Worm (Caenorhabditis elegans) whole organism, young adult: ENCODE results near the gene ttr-37.
A peak's percentile ranks its signal among the peaks of the same experiment; 100 is the strongest.

Experiments used
- B0019.2 ChIP-seq: fragments of 200-800 bp; sonication (Bioruptor generic); conservative IDR thresholded peaks from 2 replicates; pipeline ENCODE4 v1.3.6; 2022; ENCODE audit warnings: missing genetic modification reagents, missing genetic modification characterization, missing compliant biosample characterization
- Y67H2A.10 ChIP-seq: fragments of 200-800 bp; sonication (Bioruptor generic); conservative IDR thresholded peaks from 2 replicates; pipeline ENCODE4 v1.3.6; 2022; ENCODE audit warnings: missing genetic modification reagents, missing genetic modification characterization, missing compliant biosample characterization
- atf-7 ChIP-seq: sonication (generic microtip); optimal IDR thresholded peaks from 2 replicates; lab custom pipeline; 2017; ENCODE audit warnings: mild to moderate bottlenecking, missing genetic modification characterization, missing compliant biosample characterization
- him-1 ChIP-seq: sonication (generic microtip); optimal IDR thresholded peaks from 2 replicates; lab custom pipeline; 2016; ENCODE audit warnings: missing genotype, missing genetic modification reagents, missing genetic modification characterization, missing compliant biosample characterization

ttr-37 gene

DNA sequence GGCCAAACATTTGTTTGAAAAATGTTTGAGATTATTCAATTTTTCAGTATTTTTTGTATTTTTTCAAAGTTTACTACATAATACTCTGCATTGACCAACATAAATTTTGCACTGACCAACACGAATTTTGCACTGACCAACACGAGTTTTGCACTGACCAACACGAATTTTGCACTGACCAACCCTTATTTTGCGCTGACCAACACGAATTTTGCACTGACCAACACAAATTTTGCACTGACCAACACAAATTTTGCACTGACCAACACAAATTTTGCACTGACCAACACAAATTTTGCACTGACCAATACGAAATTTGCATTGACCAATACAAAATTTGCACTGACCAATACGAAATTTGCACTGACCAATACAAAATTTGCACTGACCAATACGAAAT lies 44.1 kb downstream of the ttr-37 start:
- TF ChIP-seq B0019.2 = no peak
- no peak for TF ChIP-seq atf-7
- TF ChIP-seq Y67H2A.10 (GFP tag; lab: Robert Waterston, UW) = no peak
- peak; percentile 87 for TF ChIP-seq him-1 (tag; lab: Kevin White, UChicago)
